Fruit fly (Drosophila melanogaster): Measurements from ENCODE around the gene CG33521.

- TF ChIP-seq CG11294 (GFP tag; IDR thresholded peaks at IDR 0.05) (no peak), CG6163 (GFP tag; IDR thresholded peaks at IDR 0.05) (no peak), Eip75B (GFP tag; optimal IDR thresholded peaks at IDR 0.05) (no peak), net (GFP tag; optimal IDR thresholded peaks at IDR 0.05) (no peak), CG6808 (GFP tag; optimal IDR thresholded peaks at IDR 0.05) (no peak)
These were observed 10.4 kb upstream of the CG33521 start for dm6 chr4:1175156-1175555.
